Worm (Caenorhabditis elegans): ENCODE measurements around the gene T16G1.3.

ce11 chrV:12967110-12967509 lies 23.0 kb upstream of the T16G1.3 start, which contains the start of gene R186.3:
- no peak for TF ChIP-seq blmp-1 (tag; optimal IDR thresholded peaks at IDR 0.05)
- no peak for TF ChIP-seq ztf-11 (tag; optimal IDR thresholded peaks at IDR 0.05)
- no peak for TF ChIP-seq lin-13 (tag; optimal IDR thresholded peaks at IDR 0.05)
- TF ChIP-seq ces-1 (GFP tag; optimal IDR thresholded peaks at IDR 0.05), result no peak
- no peak for TF ChIP-seq snpc-4 (tag; optimal IDR thresholded peaks at IDR 0.05)
- no peak for TF ChIP-seq mep-1 (tag; optimal IDR thresholded peaks at IDR 0.05)
- TF ChIP-seq drap-1 (GFP tag; optimal IDR thresholded peaks at IDR 0.05), result no peak
- TF ChIP-seq mab-5 (tag; optimal IDR thresholded peaks at IDR 0.05), result no peak
- TF ChIP-seq nhr-76 (tag; optimal IDR thresholded peaks at IDR 0.05), result no peak
- TF ChIP-seq ceh-83 (GFP tag; optimal IDR thresholded peaks at IDR 0.05), result no peak
- TF ChIP-seq nhr-2 (tag; optimal IDR thresholded peaks at IDR 0.05), result no peak
